Worm (Caenorhabditis elegans) whole organism, young adult: ENCODE data around the gene ceh-1.

Source experiments
- attf-3 ChIP-seq: fragments of 200-800 bp; sonication (Bioruptor generic); conservative IDR thresholded peaks from 2 replicates; pipeline ENCODE4 v1.3.6; 2022; ENCODE audit warnings: missing genetic modification reagents, missing genetic modification characterization, missing compliant biosample characterization
- egl-44 ChIP-seq: fragments of 200-800 bp; sonication (Bioruptor generic); IDR thresholded peaks from 2 replicates; pipeline ENCODE4 v1.3.6; 2022; ENCODE audit warnings: missing genetic modification reagents, missing genetic modification characterization, missing compliant biosample characterization

DNA sequence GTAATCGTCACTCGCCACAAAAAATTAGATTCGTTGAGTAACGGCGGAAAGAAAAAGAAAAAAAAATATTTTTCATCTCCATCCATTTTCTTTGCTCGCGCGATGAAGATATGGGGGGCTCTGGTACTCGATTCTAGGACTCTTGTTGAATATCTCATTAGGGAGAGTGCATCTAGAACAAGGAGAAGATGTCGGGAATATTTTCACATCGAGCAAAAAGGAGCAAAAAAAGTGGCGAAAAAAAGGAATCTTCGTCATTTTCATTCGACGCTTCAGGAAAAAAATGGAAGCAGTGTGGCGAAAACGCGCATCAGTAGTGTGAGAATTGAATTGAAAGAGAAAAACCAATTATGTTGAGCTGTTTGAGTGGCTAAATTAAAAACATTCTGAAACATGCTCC lies 30.2 kb downstream of the ceh-1 start:
- TF ChIP-seq egl-44 (GFP tag; lab: Robert Waterston, UW) (no peak), attf-3 (no peak)
